Worm (Caenorhabditis elegans) whole organism, L2 larva: ENCODE results near the gene col-90.

Experiments
- C34F6.9 ChIP-seq: fragments of 150-350 bp; optimal IDR thresholded peaks from 2 replicates; lab custom pipeline; 2014; ENCODE audit warnings: missing biosample characterization, missing genetic modification characterization
- F13H6.1 ChIP-seq: sonication (generic microtip); optimal IDR thresholded peaks from 2 replicates; lab custom pipeline; 2016; ENCODE audit warnings: missing genetic modification characterization, missing compliant biosample characterization
- ZK546.5 ChIP-seq: sonication (generic microtip); optimal IDR thresholded peaks from 2 replicates; lab custom pipeline; 2017; ENCODE audit warnings: missing biosample characterization, missing genetic modification characterization
- aly-2 ChIP-seq: fragments of 150-350 bp; optimal IDR thresholded peaks from 2 replicates; lab custom pipeline; 2014; ENCODE audit warnings: missing biosample characterization, missing genetic modification characterization
- ama-1 ChIP-seq: fragments of 150-350 bp; optimal IDR thresholded peaks from 2 replicates; lab custom pipeline; 2018; ENCODE audit warnings: inconsistent platforms
- blmp-1 ChIP-seq: sonication (generic microtip); optimal IDR thresholded peaks from 2 replicates; lab custom pipeline; 2017; ENCODE audit warnings: missing genetic modification characterization, mild to moderate bottlenecking, missing compliant biosample characterization, antibody characterized with exemption, moderate library complexity; ENCODE audit not compliant: insufficient read depth
- crh-2 ChIP-seq: sonication (generic microtip); optimal IDR thresholded peaks from 2 replicates; lab custom pipeline; 2017; ENCODE audit warnings: missing biosample characterization, missing genetic modification characterization
- dmd-4 ChIP-seq: sonication (generic microtip); optimal IDR thresholded peaks from 2 replicates; lab custom pipeline; 2017; ENCODE audit warnings: missing biosample characterization, missing genetic modification characterization
- gmeb-1 ChIP-seq: fragments of 150-350 bp; optimal IDR thresholded peaks from 2 replicates; lab custom pipeline; 2014; ENCODE audit warnings: missing biosample characterization, missing genetic modification characterization
- lin-13 ChIP-seq: fragments of 150-350 bp; optimal IDR thresholded peaks from 2 replicates; lab custom pipeline; 2014; ENCODE audit warnings: missing biosample characterization, missing genetic modification reagents, missing genetic modification characterization
- lin-39 ChIP-seq: fragments of 150-350 bp; optimal IDR thresholded peaks from 2 replicates; lab custom pipeline; 2014; ENCODE audit warnings: missing biosample characterization, missing genetic modification reagents, missing genetic modification characterization
- lsy-2 ChIP-seq, 2 experiments: fragments of 150-350 bp in 1 of 2; sonication (generic microtip) in 1 of 2; optimal IDR thresholded peaks; 2 replicates each; lab custom pipeline; 2014 to 2017; ENCODE audit warnings: missing biosample characterization in 2 of 2, missing genetic modification characterization in 2 of 2
- mab-5 ChIP-seq: fragments of 150-350 bp; optimal IDR thresholded peaks from 2 replicates; lab custom pipeline; 2014; ENCODE audit warnings: missing biosample characterization, missing genetic modification characterization
- mbf-1 ChIP-seq: sonication (generic microtip); optimal IDR thresholded peaks from 2 replicates; lab custom pipeline; 2017; ENCODE audit warnings: missing biosample characterization, missing genetic modification characterization
- mdl-1 ChIP-seq, 2 experiments: fragments of 150-350 bp in 1 of 2; sonication (generic microtip) in 1 of 2; optimal IDR thresholded peaks; 2 replicates each; lab custom pipeline; 2017; ENCODE audit warnings: missing biosample characterization in 2 of 2, missing genetic modification characterization in 2 of 2
- nhr-10 ChIP-seq: sonication (generic microtip); optimal IDR thresholded peaks from 2 replicates; lab custom pipeline; 2017; ENCODE audit warnings: missing biosample characterization, missing genetic modification characterization
- nhr-11 ChIP-seq: fragments of 150-350 bp; optimal IDR thresholded peaks from 2 replicates; lab custom pipeline; 2014; ENCODE audit warnings: missing biosample characterization, missing genetic modification characterization
- nhr-12 ChIP-seq: fragments of 150-350 bp; optimal IDR thresholded peaks from 2 replicates; lab custom pipeline; 2014; ENCODE audit warnings: missing biosample characterization, missing genetic modification characterization
- nhr-129 ChIP-seq: fragments of 150-350 bp; optimal IDR thresholded peaks from 2 replicates; lab custom pipeline; 2014; ENCODE audit warnings: missing biosample characterization, missing genetic modification characterization
- nhr-23 ChIP-seq: fragments of 150-350 bp; optimal IDR thresholded peaks from 2 replicates; lab custom pipeline; 2014; ENCODE audit warnings: missing biosample characterization, missing genetic modification reagents, missing genetic modification characterization
- nhr-237 ChIP-seq: fragments of 150-350 bp; optimal IDR thresholded peaks from 2 replicates; lab custom pipeline; 2014; ENCODE audit warnings: missing biosample characterization, missing genetic modification characterization
- nhr-25 ChIP-seq: fragments of 150-350 bp; sonication (generic microtip); optimal IDR thresholded peaks from 3 replicates; lab custom pipeline; 2014; ENCODE audit warnings: missing biosample characterization, missing genetic modification characterization
- nhr-6 ChIP-seq: fragments of 150-350 bp; optimal IDR thresholded peaks from 2 replicates; lab custom pipeline; 2014; ENCODE audit warnings: missing biosample characterization, missing genetic modification characterization
- nhr-77 ChIP-seq: fragments of 150-350 bp; optimal IDR thresholded peaks from 2 replicates; lab custom pipeline; 2014; ENCODE audit warnings: missing biosample characterization, missing genetic modification characterization
- peb-1 ChIP-seq: fragments of 150-350 bp; optimal IDR thresholded peaks from 2 replicates; lab custom pipeline; 2014; ENCODE audit warnings: missing biosample characterization, missing genetic modification characterization
- skn-1 ChIP-seq: sonication (generic microtip); optimal IDR thresholded peaks from 2 replicates; lab custom pipeline; 2017; ENCODE audit warnings: missing biosample characterization, missing genetic modification characterization
- sma-3 ChIP-seq: sonication (generic microtip); optimal IDR thresholded peaks from 2 replicates; lab custom pipeline; 2016; ENCODE audit warnings: missing genetic modification reagents, missing genetic modification characterization, missing compliant biosample characterization
- snpc-4 ChIP-seq: fragments of 150-350 bp; optimal IDR thresholded peaks from 2 replicates; lab custom pipeline; 2014; ENCODE audit warnings: missing biosample characterization, missing genetic modification characterization
- unc-39 ChIP-seq: fragments of 150-350 bp; optimal IDR thresholded peaks from 2 replicates; lab custom pipeline; 2014; ENCODE audit warnings: missing biosample characterization, missing genetic modification characterization
- unc-55 ChIP-seq: fragments of 150-350 bp; sonication (generic microtip); optimal IDR thresholded peaks from 3 replicates; lab custom pipeline; 2014; ENCODE audit warnings: missing biosample characterization, missing genetic modification reagents, missing genetic modification characterization
- unc-62 ChIP-seq: fragments of 150-350 bp; optimal IDR thresholded peaks from 2 replicates; lab custom pipeline; 2014; ENCODE audit warnings: missing biosample characterization, missing genetic modification reagents, missing genetic modification characterization
- zag-1 ChIP-seq: fragments of 150-350 bp; optimal IDR thresholded peaks from 2 replicates; lab custom pipeline; 2014; ENCODE audit warnings: missing biosample characterization, missing genetic modification characterization
- ztf-1 ChIP-seq: fragments of 200-800 bp; sonication (Bioruptor generic); conservative IDR thresholded peaks from 2 replicates; pipeline ENCODE4 v1.3.6; 2022; ENCODE audit warnings: missing genetic modification characterization, missing compliant biosample characterization
- ztf-11 ChIP-seq: sonication (generic microtip); optimal IDR thresholded peaks from 2 replicates; lab custom pipeline; 2017; ENCODE audit warnings: missing biosample characterization, missing genetic modification characterization

col-90 gene

ce11 chrIII:7979659-7980058 lies 31.0 kb downstream of the col-90 start, which contains the start of gene clp-1:
clp-1 (plus strand) TSS chrIII:7979959.
- TF ChIP-seq snpc-4 (tag; lab: Kevin White, UChicago) (no peak), sma-3 (no peak), lin-39 (tag; lab: Kevin White, UChicago) (no peak), C34F6.9 (no peak), nhr-11 (tag; lab: Kevin White, UChicago) (no peak), nhr-6 (tag; lab: Kevin White, UChicago) (no peak), blmp-1 (tag; lab: Kevin White, UChicago) (no peak), mdl-1 (tag; optimal IDR thresholded peaks at IDR 0.05; lab: Kevin White, UChicago) (no peak), nhr-237 (no peak), ZK546.5 (tag; lab: Kevin White, UChicago) (no peak), peb-1 (tag; lab: Kevin White, UChicago) (no peak), ztf-1 (GFP tag; lab: Robert Waterston, UW) (no peak), nhr-12 (tag; lab: Kevin White, UChicago) (no peak), nhr-10 (tag; lab: Kevin White, UChicago) (no peak)

- TF ChIP-seq unc-55 (GFP tag; lab: Kevin White, UChicago) (no peak), peb-1 (tag; lab: Kevin White, UChicago) (no peak), lin-13 (no peak), nhr-25 (tag; lab: Kevin White, UChicago) (no peak), mab-5 (tag; lab: Kevin White, UChicago) (no peak)
Measured at ce11 chrIII:7981233-7981632, 32.6 kb downstream of the col-90 start.

ce11 chrIII:7981938-7982337 lies 33.3 kb downstream of the col-90 start:
- TF ChIP-seq nhr-237 (no peak), dmd-4 (tag; lab: Kevin White, UChicago) (no peak), nhr-23 (no peak), nhr-10 (tag; lab: Kevin White, UChicago) (no peak), gmeb-1 (tag; lab: Kevin White, UChicago) (no peak), unc-39 (tag; lab: Kevin White, UChicago) (no peak), peb-1 (tag; lab: Kevin White, UChicago) (no peak), ama-1 (no peak), nhr-12 (tag; lab: Kevin White, UChicago) (no peak), nhr-11 (tag; lab: Kevin White, UChicago) (no peak), lsy-2 (tag; optimal IDR thresholded peaks at IDR 0.05; lab: Kevin White, UChicago) (no peak), ztf-1 (GFP tag; lab: Robert Waterston, UW) (no peak), sma-3 (no peak), nhr-25 (tag; lab: Kevin White, UChicago) (no peak), nhr-77 (tag; lab: Kevin White, UChicago) (no peak), aly-2 (tag; lab: Kevin White, UChicago) (no peak), snpc-4 (tag; lab: Kevin White, UChicago) (no peak), zag-1 (tag; lab: Kevin White, UChicago) (no peak), ztf-11 (tag; lab: Kevin White, UChicago) (no peak)

ce11 chrIII:7986585-7987171 lies 38.0 kb downstream of the col-90 start, which contains the start of gene hrpk-2:
hrpk-2 (plus strand) TSS chrIII:7987121.
- TF ChIP-seq nhr-25 (tag; lab: Kevin White, UChicago) (no peak), crh-2 (no peak), unc-62 (GFP tag; lab: Kevin White, UChicago) (no peak), nhr-23 (no peak)

ce11 chrIII:7996353-7996752 lies 47.7 kb downstream of the col-90 start, which contains the start of gene npr-17:
npr-17 (minus strand) TSS chrIII:7996453.
- TF ChIP-seq snpc-4 (tag; lab: Kevin White, UChicago), result no peak
- TF ChIP-seq ama-1, result no peak
- no peak for TF ChIP-seq nhr-10 (tag; lab: Kevin White, UChicago)
- no peak for TF ChIP-seq aly-2 (tag; lab: Kevin White, UChicago)
- no peak for TF ChIP-seq mbf-1 (tag; lab: Kevin White, UChicago)
- TF ChIP-seq nhr-129 (tag; lab: Kevin White, UChicago), result no peak
- TF ChIP-seq mab-5 (tag; lab: Kevin White, UChicago), result no peak
- no peak for TF ChIP-seq ztf-11 (tag; lab: Kevin White, UChicago)
- TF ChIP-seq skn-1, result no peak
- TF ChIP-seq F13H6.1 (tag; lab: Kevin White, UChicago), result no peak
- no peak for TF ChIP-seq gmeb-1 (tag; lab: Kevin White, UChicago)
- TF ChIP-seq nhr-25 (tag; lab: Kevin White, UChicago), result no peak
- no peak for TF ChIP-seq nhr-12 (tag; lab: Kevin White, UChicago)
